Fruit fly (Drosophila melanogaster) whole organism, embryonic: ENCODE measurements around the gene CG1143.
A peak's percentile ranks its signal among the peaks of the same experiment; 100 is the strongest.

ENCODE experiments used
- ATbp ChIP-seq: fragments of 200-800 bp; sonication (Bioruptor generic); optimal IDR thresholded peaks from 2 replicates; lab custom pipeline; 2017; ENCODE audit warnings: missing biosample characterization, mild to moderate bottlenecking, missing genetic modification characterization, missing genetic modification reagents
- B-H2 ChIP-seq: fragments of 200-800 bp; sonication (Bioruptor generic); optimal IDR thresholded peaks from 2 replicates; lab custom pipeline; 2018; ENCODE audit warnings: missing biosample characterization, mild to moderate bottlenecking, missing genetic modification characterization
- Bteb2 ChIP-seq: fragments of 200-800 bp; sonication (Bioruptor generic); optimal IDR thresholded peaks from 2 replicates; lab custom pipeline; 2016; ENCODE audit warnings: missing biosample characterization, missing genetic modification characterization
- CG12155 ChIP-seq: fragments of 200-800 bp; sonication (Bioruptor generic); optimal IDR thresholded peaks from 3 replicates; lab custom pipeline; 2016; ENCODE audit warnings: missing biosample characterization, missing genetic modification characterization
- CG13775 ChIP-seq: fragments of 200-800 bp; sonication (Bioruptor generic); optimal IDR thresholded peaks from 3 replicates; lab custom pipeline; 2017; ENCODE audit warnings: missing biosample characterization, mild to moderate bottlenecking, missing genetic modification characterization
- CG15514 ChIP-seq: fragments of 200-800 bp; sonication (Bioruptor generic); optimal IDR thresholded peaks from 3 replicates; lab custom pipeline; 2017; ENCODE audit warnings: missing biosample characterization, missing genetic modification characterization, mild to moderate bottlenecking, moderate library complexity, missing genetic modification reagents
- CG17361 ChIP-seq: fragments of 200-800 bp; sonication (Bioruptor generic); IDR thresholded peaks from 3 replicates; pipeline ENCODE4 v1.3.6; 2022; ENCODE audit warnings: missing biosample characterization, missing genetic modification characterization
- CG1832 ChIP-seq: fragments of 200-800 bp; sonication (Bioruptor generic); optimal IDR thresholded peaks from 2 replicates; lab custom pipeline; 2017; ENCODE audit warnings: missing biosample characterization, mild to moderate bottlenecking, missing genetic modification characterization, inconsistent platforms
- CG18476 ChIP-seq: fragments of 200-800 bp; sonication (Bioruptor generic); optimal IDR thresholded peaks from 2 replicates; lab custom pipeline; 2016; ENCODE audit warnings: missing biosample characterization, mild to moderate bottlenecking, missing genetic modification characterization
- CG18619 ChIP-seq: fragments of 200-800 bp; sonication (Bioruptor generic); optimal IDR thresholded peaks from 3 replicates; lab custom pipeline; 2017; ENCODE audit warnings: missing biosample characterization, mild to moderate bottlenecking, missing genetic modification characterization
- CG2116 ChIP-seq: fragments of 200-800 bp; sonication (Bioruptor generic); optimal IDR thresholded peaks from 3 replicates; lab custom pipeline; 2018; ENCODE audit warnings: missing biosample characterization, mild to moderate bottlenecking, missing genetic modification characterization
- CG31388 ChIP-seq: fragments of 200-800 bp; sonication (Bioruptor generic); optimal IDR thresholded peaks from 2 replicates; lab custom pipeline; 2016; ENCODE audit warnings: missing biosample characterization, missing genetic modification characterization
- CG3838 ChIP-seq: fragments of 200-800 bp; sonication (Bioruptor generic); optimal IDR thresholded peaks from 3 replicates; lab custom pipeline; 2016; ENCODE audit warnings: missing biosample characterization, missing genetic modification characterization
- CG7745 ChIP-seq: fragments of 200-800 bp; sonication (Bioruptor generic); optimal IDR thresholded peaks from 2 replicates; lab custom pipeline; 2018; ENCODE audit warnings: missing biosample characterization, mild to moderate bottlenecking, missing genetic modification characterization, moderate library complexity
- CG7839 ChIP-seq: fragments of 200-800 bp; sonication (Bioruptor generic); optimal IDR thresholded peaks from 3 replicates; lab custom pipeline; 2018; ENCODE audit warnings: missing biosample characterization, mild to moderate bottlenecking, missing genetic modification characterization, moderate library complexity
- CG7987 ChIP-seq: fragments of 200-800 bp; sonication (Bioruptor generic); optimal IDR thresholded peaks from 2 replicates; lab custom pipeline; 2018; ENCODE audit warnings: missing biosample characterization, mild to moderate bottlenecking, missing genetic modification characterization, moderate library complexity
- CG8359 ChIP-seq: fragments of 200-800 bp; sonication (Bioruptor generic); optimal IDR thresholded peaks from 2 replicates; lab custom pipeline; 2017; ENCODE audit warnings: missing biosample characterization, mild to moderate bottlenecking, missing genetic modification characterization, borderline replicate concordance
- CG8388 ChIP-seq: fragments of 200-800 bp; sonication (Bioruptor generic); optimal IDR thresholded peaks from 2 replicates; lab custom pipeline; 2019; ENCODE audit warnings: missing biosample characterization, mild to moderate bottlenecking, missing genetic modification characterization, moderate library complexity
- CG9609 ChIP-seq: fragments of 200-800 bp; sonication (Bioruptor generic); optimal IDR thresholded peaks from 3 replicates; lab custom pipeline; 2016; ENCODE audit warnings: missing biosample characterization, missing genetic modification characterization
- CG9727 ChIP-seq: fragments of 200-800 bp; sonication (Bioruptor generic); optimal IDR thresholded peaks from 3 replicates; lab custom pipeline; 2017; ENCODE audit warnings: missing biosample characterization, mild to moderate bottlenecking, missing genetic modification characterization
- D19A ChIP-seq: fragments of 200-800 bp; optimal IDR thresholded peaks from 3 replicates; lab custom pipeline; 2019; ENCODE audit warnings: missing biosample characterization, mild to moderate bottlenecking, missing genetic modification characterization, moderate library complexity
- Dbx ChIP-seq: fragments of 200-800 bp; sonication (Bioruptor generic); IDR thresholded peaks from 3 replicates; pipeline ENCODE4 v1.3.6; 2022; ENCODE audit warnings: missing biosample characterization, missing genetic modification characterization
- Eip74EF ChIP-seq, 2 experiments: fragments of 200-800 bp in 1 of 2; fragments of >200 bp in 1 of 2; sonication (Bioruptor generic) in 1 of 2; optimal IDR thresholded peaks; 2 replicates each; lab custom pipeline; 2017 to 2019; ENCODE audit warnings: missing biosample characterization in 2 of 2, missing genetic modification characterization in 2 of 2, mild to moderate bottlenecking in 1 of 2, moderate library complexity in 1 of 2
- Elba2 ChIP-seq: fragments of 200-800 bp; sonication (Bioruptor generic); optimal IDR thresholded peaks from 3 replicates; lab custom pipeline; 2016; ENCODE audit warnings: missing biosample characterization, missing genetic modification characterization
- HLH54F ChIP-seq: fragments of 200-800 bp; sonication (Bioruptor generic); optimal IDR thresholded peaks from 3 replicates; lab custom pipeline; 2016; ENCODE audit warnings: missing biosample characterization, missing genetic modification characterization
- Hmr ChIP-seq: fragments of 200-800 bp; sonication (Bioruptor generic); optimal IDR thresholded peaks from 3 replicates; lab custom pipeline; 2017; ENCODE audit warnings: mild to moderate bottlenecking, missing biosample characterization, missing genetic modification reagents, missing genetic modification characterization
- NK7.1 ChIP-seq: fragments of 200-800 bp; sonication (Bioruptor generic); optimal IDR thresholded peaks from 3 replicates; lab custom pipeline; 2016; ENCODE audit warnings: missing biosample characterization, missing genetic modification characterization
- NfI ChIP-seq: fragments of 200-800 bp; sonication (Bioruptor generic); optimal IDR thresholded peaks from 3 replicates; lab custom pipeline; 2018; ENCODE audit warnings: missing biosample characterization, mild to moderate bottlenecking, missing genetic modification characterization, moderate library complexity
- Sin3A ChIP-seq: fragments of >200 bp; optimal IDR thresholded peaks from 2 replicates; lab custom pipeline; 2018
- Sox102F ChIP-seq: fragments of 200-800 bp; sonication (Bioruptor generic); optimal IDR thresholded peaks from 2 replicates; lab custom pipeline; 2018; ENCODE audit warnings: missing biosample characterization, mild to moderate bottlenecking, missing genetic modification characterization, moderate library complexity
- Ssrp ChIP-seq: fragments of 200-800 bp; sonication (Bioruptor generic); optimal IDR thresholded peaks from 2 replicates; lab custom pipeline; 2018; ENCODE audit warnings: missing biosample characterization, mild to moderate bottlenecking, missing genetic modification characterization, moderate library complexity
- Xbp1 ChIP-seq: fragments of 200-800 bp; sonication (Bioruptor generic); optimal IDR thresholded peaks from 3 replicates; lab custom pipeline; 2016; ENCODE audit warnings: missing biosample characterization, mild to moderate bottlenecking, missing genetic modification characterization
- bab2 ChIP-seq: fragments of 200-800 bp; sonication (Bioruptor generic); optimal IDR thresholded peaks from 2 replicates; lab custom pipeline; 2016; ENCODE audit warnings: missing biosample characterization, missing genetic modification characterization
- bsh ChIP-seq, 2 experiments: fragments of 200-800 bp; sonication (Bioruptor generic); optimal IDR thresholded peaks; 2 replicates each; lab custom pipeline; 2017 to 2018; ENCODE audit warnings: mild to moderate bottlenecking in 2 of 2, missing biosample characterization in 2 of 2, missing genetic modification characterization in 2 of 2, moderate library complexity in 1 of 2
- crc ChIP-seq: fragments of 200-800 bp; sonication (Bioruptor generic); optimal IDR thresholded peaks from 2 replicates; lab custom pipeline; 2016; ENCODE audit warnings: missing biosample characterization, missing genetic modification characterization
- ems ChIP-seq: fragments of 200-800 bp; sonication (Bioruptor generic); optimal IDR thresholded peaks from 3 replicates; lab custom pipeline; 2016; ENCODE audit warnings: missing biosample characterization, missing genetic modification characterization
- en ChIP-seq: fragments of 200-800 bp; sonication (Bioruptor generic); optimal IDR thresholded peaks from 2 replicates; lab custom pipeline; 2016; ENCODE audit warnings: missing biosample characterization, missing genetic modification characterization
- esg ChIP-seq: fragments of 200-800 bp; sonication (Bioruptor generic); conservative IDR thresholded peaks from 2 replicates; pipeline ENCODE4 v1.3.6; 2022; ENCODE audit warnings: missing biosample characterization, missing genetic modification characterization
- gcm2 ChIP-seq: fragments of 200-800 bp; sonication (Bioruptor generic); optimal IDR thresholded peaks from 2 replicates; lab custom pipeline; 2016; ENCODE audit warnings: missing biosample characterization, missing genetic modification characterization
- ham ChIP-seq: fragments of 200-800 bp; sonication (Bioruptor generic); IDR thresholded peaks from 2 replicates; pipeline ENCODE4 v1.3.6; 2022; ENCODE audit warnings: missing biosample characterization, missing genetic modification characterization
- ind ChIP-seq: fragments of 200-800 bp; sonication (Bioruptor generic); optimal IDR thresholded peaks from 3 replicates; lab custom pipeline; 2016; ENCODE audit warnings: missing biosample characterization, missing genetic modification characterization
- kni ChIP-seq: fragments of 200-800 bp; sonication (Bioruptor generic); optimal IDR thresholded peaks from 3 replicates; lab custom pipeline; 2017; ENCODE audit warnings: mild to moderate bottlenecking, missing biosample characterization, missing genetic modification reagents, missing genetic modification characterization
- lbe ChIP-seq: fragments of 200-800 bp; sonication (Bioruptor generic); optimal IDR thresholded peaks from 2 replicates; lab custom pipeline; 2016; ENCODE audit warnings: missing biosample characterization, mild to moderate bottlenecking, missing genetic modification characterization
- lov ChIP-seq, 2 experiments: fragments of 200-800 bp in 1 of 2; fragments of >200 bp in 1 of 2; sonication (Bioruptor generic) in 1 of 2; IDR thresholded peaks in 1 of 2; optimal IDR thresholded peaks in 1 of 2; 2 replicates in 1 of 2; 3 replicates in 1 of 2; pipeline versions ENCODE4 v1.3.6 to Lab custom; 2017 to 2022; ENCODE audit warnings: missing biosample characterization in 1 of 2, missing genetic modification characterization in 1 of 2
- phol ChIP-seq: fragments of 200-800 bp; sonication (Bioruptor generic); optimal IDR thresholded peaks from 3 replicates; lab custom pipeline; 2018; ENCODE audit warnings: missing biosample characterization, mild to moderate bottlenecking, missing genetic modification characterization, moderate library complexity
- pum ChIP-seq: fragments of 200-800 bp; sonication (Bioruptor generic); optimal IDR thresholded peaks from 2 replicates; lab custom pipeline; 2016; ENCODE audit warnings: missing biosample characterization, missing genetic modification characterization
- sisA ChIP-seq: fragments of 200-800 bp; sonication (Bioruptor generic); IDR thresholded peaks from 2 replicates; pipeline ENCODE4 v1.3.6; 2022; ENCODE audit warnings: missing biosample characterization, missing genetic modification characterization
- usp ChIP-seq: fragments of >200 bp; optimal IDR thresholded peaks from 2 replicates; lab custom pipeline; 2017; ENCODE audit warnings: missing biosample characterization, missing genetic modification characterization
- wor ChIP-seq: fragments of 200-800 bp; sonication (Bioruptor generic); IDR thresholded peaks from 2 replicates; pipeline ENCODE4 v1.3.6; 2022; ENCODE audit warnings: missing biosample characterization, missing genetic modification characterization
- zen2 ChIP-seq: fragments of 200-800 bp; sonication (Bioruptor generic); IDR thresholded peaks from 3 replicates; pipeline ENCODE4 v1.3.6; 2022; ENCODE audit warnings: missing biosample characterization, missing genetic modification characterization; ENCODE audit not compliant: partially characterized antibody

CG1143 gene

DNA sequence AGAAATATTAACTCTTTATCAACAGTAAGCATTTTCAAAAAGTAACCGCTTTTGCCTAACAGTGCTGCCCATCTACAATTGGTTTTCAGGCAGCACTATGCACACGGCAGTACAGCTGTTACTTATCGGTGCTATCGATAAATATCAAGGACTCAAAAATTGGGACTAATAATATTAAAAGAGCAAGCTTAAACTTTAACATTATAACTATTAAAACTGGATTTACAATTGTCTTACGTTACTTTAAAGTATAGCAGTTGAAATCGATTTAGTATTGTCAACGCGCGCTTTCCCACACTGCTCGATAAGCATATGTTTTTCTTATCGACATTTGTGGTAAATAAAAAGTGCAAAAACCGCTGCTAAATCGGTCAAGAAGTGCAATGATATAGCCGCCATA, 13.8 kb upstream of the CG1143 start, which contains the start of the genes CG42245 and MEP-1 (continued):
- TF ChIP-seq ems (GFP tag; lab: Kevin White, UChicago) (peak; percentile 40), CG1832 (GFP tag; lab: Kevin White, UChicago) (no peak), wor (no peak), CG18619 (GFP tag; lab: Kevin White, UChicago) (peak; percentile 25), CG8388 (GFP tag; lab: Kevin White, UChicago) (peak; percentile 19), CG9609 (GFP tag; lab: Kevin White, UChicago) (peak; percentile 17), Hmr (GFP tag; lab: Kevin White, UChicago) (peak; percentile 31), ind (GFP tag; lab: Kevin White, UChicago) (peak; percentile 53), CG18476 (peak; percentile 42), crc (GFP tag; lab: Kevin White, UChicago) (peak; percentile 14), en (GFP tag; lab: Kevin White, UChicago) (no peak), Sin3A (lab: Kevin White, UChicago) (peak; percentile 53), Dbx (GFP tag; lab: Robert Waterston, UW) (peak; percentile 22; the same call in 1 of the 3 replicates), CG3838 (GFP tag; lab: Kevin White, UChicago) (no peak), Elba2 (GFP tag; lab: Kevin White, UChicago) (peak; percentile 51), sisA (no peak), bsh (GFP tag; optimal IDR thresholded peaks at IDR 0.05; lab: Kevin White, UChicago) (peak in 1 of 2 experiments; percentile 53), kni (GFP tag; lab: Kevin White, UChicago) (no peak), Sox102F (GFP tag; lab: Kevin White, UChicago) (peak; percentile 40), ham (no peak), gcm2 (GFP tag; lab: Kevin White, UChicago) (peak; percentile 61), NfI (GFP tag; lab: Kevin White, UChicago) (peak; percentile 45), zen2 (no peak; the same call in 2 of the 3 replicates), phol (tag; lab: Kevin White, UChicago) (peak; percentile 55), CG17361 (GFP tag; lab: Robert Waterston, UW) (peak; percentile 49; the same call in 1 of the 3 replicates), CG31388 (GFP tag; lab: Kevin White, UChicago) (peak; percentile 20), CG13775 (GFP tag; lab: Kevin White, UChicago) (peak; percentile 53), ATbp (GFP tag; lab: Kevin White, UChicago) (peak; percentile 19), CG8359 (GFP tag; lab: Kevin White, UChicago) (no peak), CG9727 (peak; percentile 42), Eip74EF (GFP tag; optimal IDR thresholded peaks at IDR 0.05; lab: Kevin White, UChicago) (no peak), usp (no peak), D19A (tag; lab: Kevin White, UChicago) (peak; percentile 27), CG7745 (tag; lab: Kevin White, UChicago) (no peak), Xbp1 (GFP tag; lab: Kevin White, UChicago) (peak; percentile 57), bab2 (peak; percentile 48), esg (no peak), Bteb2 (GFP tag; lab: Kevin White, UChicago) (peak; percentile 70), B-H2 (GFP tag; lab: Kevin White, UChicago) (peak; percentile 30), pum (peak; percentile 37), CG15514 (GFP tag; lab: Kevin White, UChicago) (peak; percentile 64), CG12155 (GFP tag; lab: Kevin White, UChicago) (peak; percentile 56), NK7.1 (no peak), HLH54F (GFP tag; lab: Kevin White, UChicago) (peak; percentile 58), CG2116 (GFP tag; lab: Kevin White, UChicago) (peak; percentile 94), CG7839 (peak; percentile 48), lbe (GFP tag; lab: Kevin White, UChicago) (peak; percentile 74), Ssrp (peak; percentile 16), lov (optimal IDR thresholded peaks at IDR 0.05; lab: Kevin White, UChicago) (no peak), lov (GFP tag; IDR thresholded peaks at IDR 0.05; lab: Robert Waterston, UW) (no peak), CG7987 (GFP tag; lab: Kevin White, UChicago) (no peak)
